Fruit fly (Drosophila melanogaster) Kc167 (cell line): Measurements from ENCODE around the gene Smyd4-2.

Experiments
- Myc ChIP-seq: fragments of >200 bp; optimal IDR thresholded peaks from 2 replicates; lab custom pipeline; 2017; ENCODE audit warnings: missing external identifiers
- psq ChIP-seq: fragments of >200 bp; optimal IDR thresholded peaks from 2 replicates; lab custom pipeline; 2017; ENCODE audit warnings: missing external identifiers

- TF ChIP-seq Myc (lab: Kevin White, UChicago) = no peak
- no peak for TF ChIP-seq psq (lab: Kevin White, UChicago)
Observed at dm6 chr3L:12380592-12380991, 21.1 kb downstream of the Smyd4-2 start.
